Fruit fly (Drosophila melanogaster): Measurements from ENCODE around the gene CG3061.

CG3061 gene

dm6 chr3R:14052182-14053036 is 20.2 kb downstream of the CG3061 start (continued):
- peak; percentile 59; the same call in 1 of the 3 replicates for TF ChIP-seq ci (GFP tag; IDR thresholded peaks at IDR 0.05)
- TF ChIP-seq btn (GFP tag; optimal IDR thresholded peaks at IDR 0.05), result no peak
- peak; percentile 90 for TF ChIP-seq sob (GFP tag; IDR thresholded peaks at IDR 0.05)
- peak; percentile 64; the same call in 1 of the 2 replicates for TF ChIP-seq MBD-R2 (GFP tag; IDR thresholded peaks at IDR 0.05)
- peak; percentile 94 for TF ChIP-seq Drgx (GFP tag; IDR thresholded peaks at IDR 0.05)
- peak; percentile 85 for TF ChIP-seq CG17361 (GFP tag; IDR thresholded peaks at IDR 0.05)
- TF ChIP-seq Abd-B (GFP tag; optimal IDR thresholded peaks at IDR 0.05), result peak; percentile 76
- peak; percentile 72; the same call in 2 of the 3 replicates for TF ChIP-seq jigr1 (GFP tag; IDR thresholded peaks at IDR 0.05)
- TF ChIP-seq Hr3 (GFP tag; optimal IDR thresholded peaks at IDR 0.05), result peak; percentile 79
- TF ChIP-seq sr (GFP tag; IDR thresholded peaks at IDR 0.05), result no peak
- peak; percentile 26 for TF ChIP-seq CG34376 (GFP tag; optimal IDR thresholded peaks at IDR 0.05)
- peak; percentile 82 for TF ChIP-seq sug (tag; optimal IDR thresholded peaks at IDR 0.05)
- peak; percentile 61; the same call in 2 of the 3 replicates for TF ChIP-seq ken (GFP tag; IDR thresholded peaks at IDR 0.05)
- TF ChIP-seq CG9215 (GFP tag; IDR thresholded peaks at IDR 0.05), result peak; percentile 93
- peak; percentile 50 for TF ChIP-seq CG18764 (GFP tag; optimal IDR thresholded peaks at IDR 0.05)
- TF ChIP-seq CrebB (tag; optimal IDR thresholded peaks at IDR 0.05), result peak; percentile 72
- peak; percentile 77 for TF ChIP-seq CG16815 (GFP tag; optimal IDR thresholded peaks at IDR 0.05)
- no peak for TF ChIP-seq D (optimal IDR thresholded peaks at IDR 0.05)
- TF ChIP-seq D (GFP tag; optimal IDR thresholded peaks at IDR 0.05), result peak; percentile 17
- peak; percentile 63 for TF ChIP-seq Oaz (GFP tag; IDR thresholded peaks at IDR 0.05)
- peak; percentile 4 for TF ChIP-seq ab (GFP tag; optimal IDR thresholded peaks at IDR 0.05)
- TF ChIP-seq HLHmδ (GFP tag; optimal IDR thresholded peaks at IDR 0.05), result no peak
- TF ChIP-seq Myb (GFP tag; optimal IDR thresholded peaks at IDR 0.05), result peak; percentile 74
- TF ChIP-seq Opbp (GFP tag; IDR thresholded peaks at IDR 0.05; ENCODE audit: partially characterized antibody), result no peak
- peak; percentile 89 for TF ChIP-seq CG14014 (GFP tag; IDR thresholded peaks at IDR 0.05)
- TF ChIP-seq pb (GFP tag; optimal IDR thresholded peaks at IDR 0.05), result peak; percentile 71
- TF ChIP-seq Sin3A (optimal IDR thresholded peaks at IDR 0.05), result no peak
- TF ChIP-seq CG12071 (GFP tag; optimal IDR thresholded peaks at IDR 0.05), result peak; percentile 82
- TF ChIP-seq CG7271 (tag; optimal IDR thresholded peaks at IDR 0.05), result no peak
- TF ChIP-seq pan (optimal IDR thresholded peaks at IDR 0.05), result no peak
- peak in 1 of 2 experiments; percentile 85 for TF ChIP-seq pan (GFP tag; optimal IDR thresholded peaks at IDR 0.05 in 1 of 2, IDR thresholded peaks at IDR 0.05 in 1 of 2)
- peak; percentile 86 for TF ChIP-seq scrt (GFP tag; optimal IDR thresholded peaks at IDR 0.05)
- TF ChIP-seq CG13894 (tag; optimal IDR thresholded peaks at IDR 0.05), result peak; percentile 69
- peak; percentile 73; the same call in 2 of the 3 replicates for TF ChIP-seq CG34422 (GFP tag; IDR thresholded peaks at IDR 0.05)
- TF ChIP-seq CG15696 (tag; optimal IDR thresholded peaks at IDR 0.05), result peak; percentile 39
- TF ChIP-seq Rfx (GFP tag; IDR thresholded peaks at IDR 0.05), result peak; percentile 96
- peak; percentile 75 for TF ChIP-seq phol (tag; optimal IDR thresholded peaks at IDR 0.05)
- peak; percentile 12 for TF ChIP-seq tup (GFP tag; optimal IDR thresholded peaks at IDR 0.05)
- TF ChIP-seq gcm (GFP tag; optimal IDR thresholded peaks at IDR 0.05), result peak; percentile 25
- TF ChIP-seq MESR4 (GFP tag; optimal IDR thresholded peaks at IDR 0.05), result no peak
- TF ChIP-seq CG5180 (GFP tag; optimal IDR thresholded peaks at IDR 0.05), result peak; percentile 25
- peak; percentile 46 for TF ChIP-seq CG1529 (GFP tag; optimal IDR thresholded peaks at IDR 0.05)
- peak; percentile 89 for TF ChIP-seq bcd (GFP tag; optimal IDR thresholded peaks at IDR 0.05)
- TF ChIP-seq ranshi (GFP tag; IDR thresholded peaks at IDR 0.05), result peak; percentile 79
- peak; percentile 76 for TF ChIP-seq CG31441 (GFP tag; IDR thresholded peaks at IDR 0.05)
- TF ChIP-seq CG6689 (GFP tag; IDR thresholded peaks at IDR 0.05), result peak; percentile 85; the same call in 1 of the 2 replicates
- TF ChIP-seq fru (optimal IDR thresholded peaks at IDR 0.05), result no peak
- TF ChIP-seq salm (tag; optimal IDR thresholded peaks at IDR 0.05), result peak; percentile 52
- TF ChIP-seq CG7987 (GFP tag; optimal IDR thresholded peaks at IDR 0.05), result peak; percentile 10
- TF ChIP-seq hbn (GFP tag; IDR thresholded peaks at IDR 0.05; ENCODE audit: partially characterized antibody), result no peak; the same call in 1 of the 2 replicates
